Worm (Caenorhabditis elegans) whole organism, L1 larva: ENCODE measurements around the gene Y38H6A.3.

ENCODE experiments used
- C04F5.9 ChIP-seq: sonication (generic microtip); optimal IDR thresholded peaks from 2 replicates; lab custom pipeline; 2016; ENCODE audit warnings: missing genetic modification characterization, missing compliant biosample characterization
- C16A3.4 ChIP-seq: fragments of 150-350 bp; optimal IDR thresholded peaks from 2 replicates; lab custom pipeline; 2014; ENCODE audit warnings: missing biosample characterization, missing genetic modification characterization
- C34B4.2 ChIP-seq: sonication (generic microtip); optimal IDR thresholded peaks from 2 replicates; lab custom pipeline; 2017; ENCODE audit warnings: mild to moderate bottlenecking, missing genetic modification characterization, missing compliant biosample characterization
- Y116A8C.19 ChIP-seq: sonication (generic microtip); optimal IDR thresholded peaks from 2 replicates; lab custom pipeline; 2016; ENCODE audit warnings: missing compliant biosample characterization, missing genetic modification characterization, borderline replicate concordance
- ceh-63 ChIP-seq: fragments of 200-800 bp; sonication (Bioruptor generic); optimal IDR thresholded peaks from 2 replicates; lab custom pipeline; 2018; ENCODE audit warnings: mild to moderate bottlenecking, missing genetic modification characterization, missing compliant biosample characterization
- ceh-8 ChIP-seq: fragments of 200-800 bp; sonication (Bioruptor generic); optimal IDR thresholded peaks from 2 replicates; lab custom pipeline; 2018; ENCODE audit warnings: mild to moderate bottlenecking, missing genetic modification characterization, moderate library complexity, missing compliant biosample characterization
- ces-1 ChIP-seq: fragments of 150-350 bp; optimal IDR thresholded peaks from 2 replicates; lab custom pipeline; 2014; ENCODE audit warnings: missing biosample characterization, missing genetic modification reagents, missing genetic modification characterization
- dpl-1 ChIP-seq, 3 experiments: fragments of 150-350 bp in 2 of 3; sonication (generic microtip) in 1 of 3; optimal IDR thresholded peaks; 2 replicates each; lab custom pipeline; 2014 to 2017; ENCODE audit warnings: missing biosample characterization in 3 of 3, missing genetic modification characterization in 3 of 3, missing genetic modification reagents in 3 of 3
- elt-2 ChIP-seq: sonication (generic microtip); optimal IDR thresholded peaks from 2 replicates; lab custom pipeline; 2016; ENCODE audit warnings: missing genetic modification characterization, mild to moderate bottlenecking, inconsistent platforms, missing compliant biosample characterization, missing genetic modification reagents
- ets-5 ChIP-seq: fragments of 200-800 bp; sonication (Bioruptor generic); IDR thresholded peaks from 2 replicates; pipeline ENCODE4 v1.3.6; 2022; ENCODE audit warnings: missing genetic modification characterization, missing compliant biosample characterization
- fkh-10 ChIP-seq: sonication (generic microtip); optimal IDR thresholded peaks from 2 replicates; lab custom pipeline; 2017; ENCODE audit warnings: missing biosample characterization, missing genetic modification reagents, missing genetic modification characterization
- fkh-4 ChIP-seq: sonication (generic microtip); optimal IDR thresholded peaks from 2 replicates; lab custom pipeline; 2016; ENCODE audit warnings: missing compliant biosample characterization, missing genetic modification characterization, borderline replicate concordance
- fkh-8 ChIP-seq: sonication (generic microtip); optimal IDR thresholded peaks from 2 replicates; lab custom pipeline; 2016; ENCODE audit warnings: mild to moderate bottlenecking, missing genetic modification characterization, missing compliant biosample characterization
- fos-1 ChIP-seq: fragments of 150-350 bp; optimal IDR thresholded peaks from 2 replicates; lab custom pipeline; 2014; ENCODE audit warnings: missing biosample characterization, missing genetic modification characterization
- hpl-2 ChIP-seq: fragments of 150-350 bp; optimal IDR thresholded peaks from 2 replicates; lab custom pipeline; 2014; ENCODE audit warnings: missing biosample characterization, missing genetic modification reagents, missing genetic modification characterization
- isw-1 ChIP-seq: fragments of 200-800 bp; sonication (Bioruptor generic); IDR thresholded peaks from 2 replicates; pipeline ENCODE4 v1.3.6; 2022; ENCODE audit warnings: missing genetic modification characterization, missing compliant biosample characterization
- lin-15B ChIP-seq: fragments of 150-350 bp; sonication (generic microtip); optimal IDR thresholded peaks from 3 replicates; lab custom pipeline; 2014; ENCODE audit warnings: missing biosample characterization, missing genetic modification characterization
- lin-35 ChIP-seq, 2 experiments: fragments of 150-350 bp; optimal IDR thresholded peaks; 2 replicates each; lab custom pipeline; 2014; ENCODE audit warnings: missing biosample characterization in 2 of 2, missing genetic modification characterization in 2 of 2, missing genetic modification reagents in 2 of 2
- lir-3 ChIP-seq: sonication (generic microtip); optimal IDR thresholded peaks from 2 replicates; lab custom pipeline; 2016; ENCODE audit warnings: mild to moderate bottlenecking, missing genetic modification characterization, moderate library complexity, missing compliant biosample characterization; ENCODE audit not compliant: poor library complexity
- lsy-2 ChIP-seq, 2 experiments: fragments of 150-350 bp; optimal IDR thresholded peaks; 2 replicates each; lab custom pipeline; 2014; ENCODE audit warnings: missing biosample characterization in 2 of 2, missing genetic modification characterization in 2 of 2
- mdl-1 ChIP-seq, 2 experiments: fragments of 150-350 bp; optimal IDR thresholded peaks; 2 replicates each; lab custom pipeline; 2014 to 2017; ENCODE audit warnings: missing biosample characterization in 2 of 2, missing genetic modification characterization in 2 of 2, inconsistent platforms in 1 of 2
- mep-1 ChIP-seq: fragments of 150-350 bp; optimal IDR thresholded peaks from 2 replicates; lab custom pipeline; 2014; ENCODE audit warnings: missing biosample characterization, missing genetic modification characterization
- nhr-11 ChIP-seq: fragments of 150-350 bp; optimal IDR thresholded peaks from 2 replicates; lab custom pipeline; 2014; ENCODE audit warnings: missing biosample characterization, missing genetic modification characterization
- nhr-237 ChIP-seq: fragments of 150-350 bp; optimal IDR thresholded peaks from 2 replicates; lab custom pipeline; 2014; ENCODE audit warnings: missing biosample characterization, missing genetic modification characterization
- nhr-28 ChIP-seq: fragments of 150-350 bp; optimal IDR thresholded peaks from 2 replicates; lab custom pipeline; 2014; ENCODE audit warnings: missing biosample characterization, missing genetic modification characterization
- nhr-71 ChIP-seq: sonication (generic microtip); optimal IDR thresholded peaks from 2 replicates; lab custom pipeline; 2016; ENCODE audit warnings: mild to moderate bottlenecking, missing genetic modification characterization, moderate library complexity, missing compliant biosample characterization
- nhr-76 ChIP-seq: sonication (generic microtip); optimal IDR thresholded peaks from 2 replicates; lab custom pipeline; 2017; ENCODE audit warnings: missing biosample characterization, missing genetic modification characterization
- nhr-77 ChIP-seq: fragments of 150-350 bp; optimal IDR thresholded peaks from 2 replicates; lab custom pipeline; 2014; ENCODE audit warnings: missing biosample characterization, missing genetic modification characterization
- nhr-84 ChIP-seq: sonication (generic microtip); optimal IDR thresholded peaks from 2 replicates; lab custom pipeline; 2017; ENCODE audit warnings: missing biosample characterization, missing genetic modification characterization
- nhr-85 ChIP-seq: sonication (generic microtip); peaks from one replicate; lab custom pipeline; 2016; ENCODE audit warnings: missing genetic modification characterization, inconsistent platforms, missing compliant biosample characterization
- nhr-90 ChIP-seq: sonication (generic microtip); optimal IDR thresholded peaks from 2 replicates; lab custom pipeline; 2016; ENCODE audit warnings: mild to moderate bottlenecking, missing genetic modification characterization, missing compliant biosample characterization; ENCODE audit not compliant: poor library complexity
- pax-3 ChIP-seq: fragments of 200-800 bp; sonication (Bioruptor generic); optimal IDR thresholded peaks from 2 replicates; lab custom pipeline; 2018; ENCODE audit warnings: mild to moderate bottlenecking, missing genetic modification characterization, moderate library complexity, missing compliant biosample characterization
- rnt-1 ChIP-seq: sonication (generic microtip); optimal IDR thresholded peaks from 2 replicates; lab custom pipeline; 2016; ENCODE audit warnings: mild to moderate bottlenecking, missing genetic modification characterization, moderate library complexity, missing compliant biosample characterization
- sox-4 ChIP-seq: sonication (generic microtip); optimal IDR thresholded peaks from 2 replicates; lab custom pipeline; 2016; ENCODE audit warnings: missing genetic modification characterization, missing compliant biosample characterization
- sptf-1 ChIP-seq: fragments of 150-350 bp; optimal IDR thresholded peaks from 2 replicates; lab custom pipeline; 2014; ENCODE audit warnings: missing biosample characterization, missing genetic modification characterization
- sup-37 ChIP-seq: fragments of 200-800 bp; sonication (Bioruptor generic); optimal IDR thresholded peaks from 2 replicates; lab custom pipeline; 2018; ENCODE audit warnings: mild to moderate bottlenecking, missing genetic modification characterization, missing compliant biosample characterization
- tbx-2 ChIP-seq: sonication (generic microtip); optimal IDR thresholded peaks from 2 replicates; lab custom pipeline; 2016; ENCODE audit warnings: missing genetic modification characterization, missing compliant biosample characterization
- tlp-1 ChIP-seq: fragments of 150-350 bp; optimal IDR thresholded peaks from 2 replicates; lab custom pipeline; 2014; ENCODE audit warnings: missing biosample characterization, missing genetic modification characterization
- unc-130 ChIP-seq: fragments of 150-350 bp; optimal IDR thresholded peaks from 2 replicates; lab custom pipeline; 2017; ENCODE audit warnings: missing biosample characterization, missing genetic modification characterization, inconsistent platforms
- ztf-11 ChIP-seq, 2 experiments: sonication (generic microtip); optimal IDR thresholded peaks; 2 replicates each; lab custom pipeline; 2016 to 2017; ENCODE audit warnings: missing genetic modification characterization in 2 of 2, missing biosample characterization in 1 of 2, missing compliant biosample characterization in 1 of 2

Gene Y38H6A.3

DNA sequence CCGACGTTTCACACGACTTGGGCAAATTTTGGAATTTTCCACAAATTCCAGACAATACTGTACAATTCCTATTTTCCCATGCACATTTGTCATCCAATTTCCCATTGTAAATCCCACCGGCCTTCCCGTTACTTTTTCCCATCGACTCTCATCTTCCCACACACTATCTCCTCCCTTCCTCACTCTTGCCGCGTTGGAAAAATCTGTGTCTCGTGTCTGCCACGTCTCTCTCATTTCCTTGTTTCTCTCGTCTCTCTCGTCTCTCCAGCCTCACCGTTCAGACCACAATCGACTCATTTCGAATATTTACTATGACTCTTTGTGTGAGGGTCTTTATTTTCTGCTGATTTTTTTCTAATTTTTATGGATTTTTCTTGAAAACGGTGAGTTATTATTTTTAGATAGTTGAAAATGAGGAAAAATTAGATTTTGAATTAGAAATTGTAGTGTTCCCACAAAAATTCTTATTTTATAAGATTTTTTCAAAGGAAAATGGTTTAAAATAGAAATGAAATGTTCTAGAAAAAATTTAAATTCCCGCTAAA is 38.1 kb downstream of the Y38H6A.3 start, which contains the start of gene K02E2.11 (continued):
- no peak for TF ChIP-seq nhr-28 (tag; lab: Kevin White, UChicago)
- no peak for TF ChIP-seq nhr-11 (tag; lab: Kevin White, UChicago)
- TF ChIP-seq fos-1 (tag; lab: Kevin White, UChicago) = peak; percentile 38
- no peak for TF ChIP-seq C04F5.9
- TF ChIP-seq C34B4.2 (tag; lab: Kevin White, UChicago) = no peak
- TF ChIP-seq nhr-237 (tag; lab: Kevin White, UChicago) = no peak
- no peak for TF ChIP-seq pax-3 (tag; lab: Kevin White, UChicago)
- TF ChIP-seq fkh-8 = peak; percentile 9
- no peak for TF ChIP-seq C16A3.4 (tag; lab: Kevin White, UChicago)
- TF ChIP-seq ceh-8 (GFP tag; lab: Kevin White, UChicago) = no peak
- TF ChIP-seq dpl-1 (GFP tag; optimal IDR thresholded peaks at IDR 0.05; lab: Kevin White, UChicago) = peak in 2 of 3 experiments; percentile 4 to 21
- peak; percentile 23 to 60 for TF ChIP-seq lin-35 (GFP tag; optimal IDR thresholded peaks at IDR 0.05; lab: Kevin White, UChicago)
- TF ChIP-seq sox-4 = no peak
- TF ChIP-seq tlp-1 (tag; lab: Kevin White, UChicago) = no peak
- TF ChIP-seq nhr-77 (tag; lab: Kevin White, UChicago) = no peak
- TF ChIP-seq, all 84 proteins: peak for 21

DNA sequence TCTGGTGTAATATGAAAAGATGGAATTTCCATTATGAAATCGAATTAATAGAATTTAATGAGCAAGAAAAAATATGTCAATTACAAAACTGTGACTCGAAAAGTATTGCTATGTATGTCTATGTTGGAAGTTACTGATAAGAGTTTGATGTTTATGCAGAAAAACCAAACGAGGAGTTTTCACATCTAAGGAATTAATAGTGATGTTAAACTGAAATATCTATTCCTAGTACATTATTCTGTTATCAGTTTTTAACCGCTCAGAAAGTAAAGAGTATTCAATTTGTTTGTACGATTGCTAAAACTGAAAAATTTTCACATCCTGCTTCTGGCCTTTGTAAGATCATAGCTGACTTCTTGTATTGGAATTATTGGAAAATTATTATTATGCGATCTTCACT is 42.0 kb downstream of the Y38H6A.3 start, which contains the start of gene K02E2.7:
TSS of gene K02E2.7 (minus strand) at position 101 of the 400 bp plus-strand sequence.
- no peak for TF ChIP-seq fkh-10 (GFP tag; lab: Kevin White, UChicago)
- TF ChIP-seq tlp-1 (tag; lab: Kevin White, UChicago) = no peak
- TF ChIP-seq nhr-77 (tag; lab: Kevin White, UChicago) = no peak
- TF ChIP-seq nhr-90 (tag; lab: Kevin White, UChicago) = no peak
- TF ChIP-seq sptf-1 (tag; lab: Kevin White, UChicago) = no peak
- no peak for TF ChIP-seq mdl-1 (tag; optimal IDR thresholded peaks at IDR 0.05; lab: Kevin White, UChicago)
- no peak for TF ChIP-seq ztf-11 (tag; optimal IDR thresholded peaks at IDR 0.05; lab: Kevin White, UChicago)
- no peak for TF ChIP-seq sox-4
- TF ChIP-seq fos-1 (tag; lab: Kevin White, UChicago) = no peak
- no peak for TF ChIP-seq unc-130 (tag; lab: Kevin White, UChicago)
- TF ChIP-seq hpl-2 (GFP tag; lab: Kevin White, UChicago) = no peak
- TF ChIP-seq rnt-1 = no peak
- no peak for TF ChIP-seq nhr-84 (tag; lab: Kevin White, UChicago)
- no peak for TF ChIP-seq ceh-63 (GFP tag; lab: Kevin White, UChicago)
- TF ChIP-seq lsy-2 (tag; optimal IDR thresholded peaks at IDR 0.05; lab: Kevin White, UChicago) = no peak
- TF ChIP-seq nhr-76 (tag; lab: Kevin White, UChicago) = no peak
- TF ChIP-seq ets-5 (GFP tag; lab: Robert Waterston, UW) = no peak
- TF ChIP-seq lin-15B = no peak
- TF ChIP-seq, all 84 proteins: peak for 0

DNA sequence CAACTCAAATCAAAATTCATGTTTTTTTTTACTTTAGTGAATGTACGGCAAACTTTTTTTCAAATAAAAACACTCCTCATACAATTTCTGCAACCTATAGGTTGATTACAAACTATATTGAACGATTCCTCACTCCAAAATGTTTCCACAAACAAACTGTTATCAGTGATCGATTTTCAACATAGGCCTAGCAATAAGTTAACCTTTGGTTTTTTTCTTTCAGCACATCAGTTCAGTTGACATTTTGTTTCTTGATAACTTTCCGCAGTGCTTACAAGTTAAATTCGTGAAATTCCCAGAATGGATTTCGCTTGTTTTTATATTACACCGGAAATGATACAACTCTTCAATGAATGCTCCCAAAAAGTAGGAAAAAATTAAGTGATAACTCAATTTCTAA is 42.4 kb downstream of the Y38H6A.3 start, which contains the start of gene F53H2.1:
TSS of gene F53H2.1 (plus strand) at position 301 of the 400 bp plus-strand sequence.
- TF ChIP-seq sup-37 (GFP tag; lab: Kevin White, UChicago) (no peak), hpl-2 (GFP tag; lab: Kevin White, UChicago) (no peak), ces-1 (GFP tag; lab: Kevin White, UChicago) (no peak), nhr-85 (tag; lab: Kevin White, UChicago) (peak; percentile 50)

DNA sequence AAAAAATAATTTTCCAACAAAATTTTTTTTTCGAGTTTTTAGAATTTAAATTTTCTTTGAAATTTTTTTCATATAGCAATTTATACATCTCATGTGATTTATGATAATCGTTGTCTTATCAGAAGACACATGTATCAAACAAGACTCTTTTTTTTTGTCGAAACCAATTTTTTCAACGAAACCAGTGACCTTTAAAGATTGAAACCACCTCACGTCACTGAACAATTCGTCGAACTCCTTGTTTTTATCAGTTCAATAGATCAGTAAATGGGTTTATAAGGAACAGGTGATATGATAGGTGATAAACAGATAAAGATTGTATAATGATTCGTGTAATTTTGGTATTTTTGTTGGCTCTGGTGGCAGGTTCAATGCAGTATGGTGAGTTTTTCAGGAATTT is 48.8 kb downstream of the Y38H6A.3 start, which contains the start of gene cnc-7:
TSS of gene cnc-7 (plus strand) at position 301 of the 400 bp plus-strand sequence.
- no peak for TF ChIP-seq isw-1 (GFP tag; lab: Robert Waterston, UW)
- no peak for TF ChIP-seq fkh-4 (tag; lab: Kevin White, UChicago)
- no peak for TF ChIP-seq elt-2 (tag; lab: Kevin White, UChicago)
- TF ChIP-seq ceh-8 (GFP tag; lab: Kevin White, UChicago) = no peak
- TF ChIP-seq lin-15B = no peak
- no peak for TF ChIP-seq mdl-1 (tag; optimal IDR thresholded peaks at IDR 0.05; lab: Kevin White, UChicago)
- TF ChIP-seq rnt-1 = no peak
- TF ChIP-seq lir-3 = no peak
- no peak for TF ChIP-seq mep-1 (tag; lab: Kevin White, UChicago)
- TF ChIP-seq sox-4 = no peak
- no peak for TF ChIP-seq nhr-71 (tag; lab: Kevin White, UChicago)
- no peak for TF ChIP-seq Y116A8C.19 (tag; lab: Kevin White, UChicago)
- TF ChIP-seq C34B4.2 (tag; lab: Kevin White, UChicago) = no peak
- TF ChIP-seq hpl-2 (GFP tag; lab: Kevin White, UChicago) = no peak
- no peak for TF ChIP-seq tbx-2
- no peak for TF ChIP-seq ets-5 (GFP tag; lab: Robert Waterston, UW)
- TF ChIP-seq ceh-63 (GFP tag; lab: Kevin White, UChicago) = no peak
